Worm (Caenorhabditis elegans) whole organism, L3 larva: ENCODE measurements around the gene C07A12.2.

Experiments used
- R02D3.7 ChIP-seq: fragments of 150-350 bp; optimal IDR thresholded peaks from 2 replicates; lab custom pipeline; 2014; ENCODE audit warnings: missing biosample characterization, missing genetic modification characterization
- ZK546.5 ChIP-seq: sonication (generic microtip); optimal IDR thresholded peaks from 2 replicates; lab custom pipeline; 2017; ENCODE audit warnings: missing biosample characterization, missing genetic modification characterization
- aly-2 ChIP-seq: fragments of 150-350 bp; optimal IDR thresholded peaks from 2 replicates; lab custom pipeline; 2014; ENCODE audit warnings: missing biosample characterization, missing genetic modification characterization
- ama-1 ChIP-seq: fragments of 150-350 bp; optimal IDR thresholded peaks from 2 replicates; lab custom pipeline; 2018
- ceh-16 ChIP-seq: sonication (generic microtip); optimal IDR thresholded peaks from 2 replicates; lab custom pipeline; 2017; ENCODE audit warnings: missing biosample characterization, missing genetic modification characterization
- ceh-28 ChIP-seq: fragments of 150-350 bp; optimal IDR thresholded peaks from 2 replicates; lab custom pipeline; 2014; ENCODE audit warnings: missing biosample characterization, missing genetic modification reagents, missing genetic modification characterization
- ceh-82 ChIP-seq: fragments of 150-350 bp; optimal IDR thresholded peaks from 2 replicates; lab custom pipeline; 2014; ENCODE audit warnings: missing biosample characterization, missing genetic modification characterization
- ceh-9 ChIP-seq: sonication (generic microtip); optimal IDR thresholded peaks from 2 replicates; lab custom pipeline; 2018; ENCODE audit warnings: missing biosample characterization, missing genetic modification characterization
- daf-12 ChIP-seq: fragments of 150-350 bp; optimal IDR thresholded peaks from 2 replicates; lab custom pipeline; 2014; ENCODE audit warnings: missing biosample characterization, missing genetic modification reagents, missing genetic modification characterization
- egl-27 ChIP-seq: sonication (generic microtip); optimal IDR thresholded peaks from 4 replicates; lab custom pipeline; 2017; ENCODE audit warnings: missing biosample characterization, missing genetic modification reagents, missing genetic modification characterization
- egl-5 ChIP-seq: fragments of 150-350 bp; optimal IDR thresholded peaks from 2 replicates; lab custom pipeline; 2017; ENCODE audit warnings: missing biosample characterization, missing genetic modification reagents, missing genetic modification characterization, inconsistent platforms
- elt-1 ChIP-seq: fragments of 150-350 bp; optimal IDR thresholded peaks from 2 replicates; lab custom pipeline; 2014; ENCODE audit warnings: missing biosample characterization, missing genetic modification characterization
- elt-2 ChIP-seq: sonication (generic microtip); optimal IDR thresholded peaks from 2 replicates; lab custom pipeline; 2016; ENCODE audit warnings: missing genetic modification reagents, mild to moderate bottlenecking, missing genetic modification characterization, missing compliant biosample characterization
- elt-3 ChIP-seq, 3 experiments: fragments of 150-350 bp in 1 of 3; sonication (generic microtip) in 2 of 3; optimal IDR thresholded peaks; 2 replicates in 2 of 3; 4 replicates in 1 of 3; lab custom pipeline; 2014 to 2017; ENCODE audit warnings: missing biosample characterization in 3 of 3, missing genetic modification characterization in 3 of 3
- eor-1 ChIP-seq, 2 experiments: fragments of 150-350 bp; optimal IDR thresholded peaks; 2 replicates each; lab custom pipeline; 2014 to 2018; ENCODE audit warnings: missing biosample characterization in 2 of 2, missing genetic modification characterization in 2 of 2
- fkh-10 ChIP-seq: sonication (generic microtip); optimal IDR thresholded peaks from 2 replicates; lab custom pipeline; 2017; ENCODE audit warnings: missing biosample characterization, missing genetic modification reagents, missing genetic modification characterization
- fkh-2 ChIP-seq: fragments of 150-350 bp; optimal IDR thresholded peaks from 2 replicates; lab custom pipeline; 2014; ENCODE audit warnings: missing biosample characterization, missing genetic modification reagents, missing genetic modification characterization
- fos-1 ChIP-seq: fragments of 150-350 bp; optimal IDR thresholded peaks from 2 replicates; lab custom pipeline; 2014; ENCODE audit warnings: missing biosample characterization, missing genetic modification characterization
- hmg-11 ChIP-seq: sonication (generic microtip); optimal IDR thresholded peaks from 2 replicates; lab custom pipeline; 2016; ENCODE audit warnings: missing genetic modification characterization, missing compliant biosample characterization
- jun-1 ChIP-seq: fragments of 150-350 bp; optimal IDR thresholded peaks from 2 replicates; lab custom pipeline; 2014; ENCODE audit warnings: missing biosample characterization, missing genetic modification reagents, missing genetic modification characterization
- lin-15B ChIP-seq: fragments of 150-350 bp; optimal IDR thresholded peaks from 2 replicates; lab custom pipeline; 2014; ENCODE audit warnings: missing biosample characterization, missing genetic modification characterization
- lin-39 ChIP-seq: fragments of 150-350 bp; optimal IDR thresholded peaks from 2 replicates; lab custom pipeline; 2018; ENCODE audit warnings: missing biosample characterization, missing genetic modification reagents, missing genetic modification characterization
- lsy-12 ChIP-seq: sonication (generic microtip); optimal IDR thresholded peaks from 2 replicates; lab custom pipeline; 2016; ENCODE audit warnings: mild to moderate bottlenecking, missing genetic modification characterization, missing compliant biosample characterization
- mdl-1 ChIP-seq: fragments of 150-350 bp; optimal IDR thresholded peaks from 2 replicates; lab custom pipeline; 2014; ENCODE audit warnings: missing biosample characterization, missing genetic modification characterization
- mml-1 ChIP-seq: fragments of 150-350 bp; sonication (generic microtip); optimal IDR thresholded peaks from 3 replicates; lab custom pipeline; 2014; ENCODE audit warnings: missing biosample characterization, missing genetic modification characterization
- nfya-1 ChIP-seq: sonication (generic microtip); optimal IDR thresholded peaks from 2 replicates; lab custom pipeline; 2017; ENCODE audit warnings: missing genetic modification characterization, mild to moderate bottlenecking, missing compliant biosample characterization, antibody characterized with exemption, moderate library complexity; ENCODE audit not compliant: insufficient read depth
- nhr-11 ChIP-seq: fragments of 150-350 bp; optimal IDR thresholded peaks from 2 replicates; lab custom pipeline; 2014; ENCODE audit warnings: missing biosample characterization, missing genetic modification characterization
- nhr-12 ChIP-seq: fragments of 150-350 bp; optimal IDR thresholded peaks from 2 replicates; lab custom pipeline; 2014; ENCODE audit warnings: missing biosample characterization, missing genetic modification characterization
- nhr-23 ChIP-seq: fragments of 150-350 bp; optimal IDR thresholded peaks from 2 replicates; lab custom pipeline; 2014; ENCODE audit warnings: missing biosample characterization, missing genetic modification reagents, missing genetic modification characterization
- nhr-237 ChIP-seq: fragments of 150-350 bp; optimal IDR thresholded peaks from 2 replicates; lab custom pipeline; 2014; ENCODE audit warnings: missing biosample characterization, missing genetic modification characterization
- nhr-25 ChIP-seq: sonication (generic microtip); optimal IDR thresholded peaks from 2 replicates; lab custom pipeline; 2017; ENCODE audit warnings: missing biosample characterization, missing genetic modification characterization
- nhr-28 ChIP-seq: fragments of 150-350 bp; optimal IDR thresholded peaks from 2 replicates; lab custom pipeline; 2014; ENCODE audit warnings: missing biosample characterization, missing genetic modification characterization
- nhr-43 ChIP-seq: sonication (generic microtip); optimal IDR thresholded peaks from 2 replicates; lab custom pipeline; 2016; ENCODE audit warnings: mild to moderate bottlenecking, missing genetic modification characterization, missing compliant biosample characterization; ENCODE audit not compliant: poor library complexity, severe bottlenecking
- nhr-67 ChIP-seq: fragments of 150-350 bp; optimal IDR thresholded peaks from 2 replicates; lab custom pipeline; 2014; ENCODE audit warnings: missing biosample characterization, missing genetic modification characterization
- nhr-76 ChIP-seq: fragments of 150-350 bp; sonication (generic microtip); optimal IDR thresholded peaks from 5 replicates; lab custom pipeline; 2014; ENCODE audit warnings: missing biosample characterization, missing genetic modification characterization
- nhr-77 ChIP-seq: fragments of 150-350 bp; optimal IDR thresholded peaks from 2 replicates; lab custom pipeline; 2014; ENCODE audit warnings: missing biosample characterization, missing genetic modification characterization
- pha-4 ChIP-seq: fragments of 150-350 bp; optimal IDR thresholded peaks from 2 replicates; lab custom pipeline; 2014; ENCODE audit warnings: missing biosample characterization, missing genetic modification reagents, missing genetic modification characterization
- pqm-1 ChIP-seq: fragments of 150-350 bp; optimal IDR thresholded peaks from 2 replicates; lab custom pipeline; 2017; ENCODE audit warnings: missing biosample characterization, missing genetic modification characterization, inconsistent platforms
- sea-2 ChIP-seq: fragments of 150-350 bp; sonication (generic microtip); optimal IDR thresholded peaks from 4 replicates; lab custom pipeline; 2014; ENCODE audit warnings: missing biosample characterization, missing genetic modification reagents, missing genetic modification characterization
- skn-1 ChIP-seq: fragments of 150-350 bp; optimal IDR thresholded peaks from 2 replicates; lab custom pipeline; 2014; ENCODE audit warnings: missing biosample characterization, missing genetic modification characterization
- snpc-4 ChIP-seq: fragments of 150-350 bp; optimal IDR thresholded peaks from 2 replicates; lab custom pipeline; 2014; ENCODE audit warnings: missing biosample characterization, missing genetic modification characterization
- tbx-2 ChIP-seq: sonication (generic microtip); optimal IDR thresholded peaks from 2 replicates; lab custom pipeline; 2016; ENCODE audit warnings: mild to moderate bottlenecking, missing genetic modification characterization, missing compliant biosample characterization
- unc-39 ChIP-seq: sonication (generic microtip); optimal IDR thresholded peaks from 4 replicates; lab custom pipeline; 2017; ENCODE audit warnings: missing biosample characterization, missing genetic modification characterization
- unc-62 ChIP-seq: fragments of 150-350 bp; sonication (generic microtip); optimal IDR thresholded peaks from 4 replicates; lab custom pipeline; 2014; ENCODE audit warnings: missing biosample characterization, missing genetic modification reagents, missing genetic modification characterization
- zag-1 ChIP-seq: fragments of 150-350 bp; optimal IDR thresholded peaks from 2 replicates; lab custom pipeline; 2014; ENCODE audit warnings: missing biosample characterization, missing genetic modification characterization
- ztf-11 ChIP-seq: fragments of 150-350 bp; optimal IDR thresholded peaks from 2 replicates; lab custom pipeline; 2014; ENCODE audit warnings: missing biosample characterization, missing genetic modification characterization
- ztf-4 ChIP-seq: fragments of 150-350 bp; optimal IDR thresholded peaks from 2 replicates; lab custom pipeline; 2014; ENCODE audit warnings: missing biosample characterization, missing genetic modification characterization

Gene C07A12.2

ce11 chrX:4530426-4531044 lies 14.1 kb upstream of the C07A12.2 start:
- TF ChIP-seq lin-39 (tag; lab: Kevin White, UChicago) (no peak), jun-1 (peak; percentile 37), ceh-9 (tag; lab: Kevin White, UChicago) (no peak), nhr-237 (tag; lab: Kevin White, UChicago) (no peak), nhr-43 (tag; lab: Kevin White, UChicago) (no peak), pha-4 (tag; lab: Kevin White, UChicago) (peak; percentile 5), nhr-12 (tag; lab: Kevin White, UChicago) (no peak), elt-2 (tag; lab: Kevin White, UChicago) (peak; percentile 80), pqm-1 (tag; lab: Kevin White, UChicago) (peak; percentile 36), snpc-4 (tag; lab: Kevin White, UChicago) (no peak), fkh-10 (no peak), fkh-2 (tag; lab: Kevin White, UChicago) (no peak), ama-1 (lab: Kevin White, UChicago) (no peak), elt-1 (tag; lab: Kevin White, UChicago) (peak; percentile 54), mml-1 (tag; lab: Kevin White, UChicago) (peak; percentile 95), sea-2 (GFP tag; lab: Kevin White, UChicago) (no peak), unc-62 (GFP tag; lab: Kevin White, UChicago) (no peak), fos-1 (tag; lab: Kevin White, UChicago) (no peak), ztf-4 (tag; lab: Kevin White, UChicago) (no peak)
- TF ChIP-seq, all 47 proteins: peak for 6

- TF ChIP-seq egl-5 (tag; lab: Kevin White, UChicago), result peak; percentile 41
- no peak for TF ChIP-seq aly-2 (tag; lab: Kevin White, UChicago)
- no peak for TF ChIP-seq nhr-11 (tag; lab: Kevin White, UChicago)
- no peak for TF ChIP-seq elt-3 (tag; optimal IDR thresholded peaks at IDR 0.05; lab: Kevin White, UChicago)
- no peak for TF ChIP-seq nhr-76 (tag; lab: Kevin White, UChicago)
- TF ChIP-seq elt-2 (tag; lab: Kevin White, UChicago), result peak; percentile 97
- TF ChIP-seq nhr-43 (tag; lab: Kevin White, UChicago), result peak; percentile 93
- no peak for TF ChIP-seq ztf-11
- no peak for TF ChIP-seq nhr-237 (tag; lab: Kevin White, UChicago)
- no peak for TF ChIP-seq hmg-11 (tag; lab: Kevin White, UChicago)
- TF ChIP-seq ceh-28, result peak; percentile 23
- TF ChIP-seq pqm-1 (tag; lab: Kevin White, UChicago), result peak; percentile 97
- TF ChIP-seq unc-39, result no peak
- peak; percentile 39 for TF ChIP-seq nfya-1 (tag; lab: Kevin White, UChicago)
- TF ChIP-seq elt-1 (tag; lab: Kevin White, UChicago), result no peak
- TF ChIP-seq egl-27 (tag; lab: Kevin White, UChicago), result no peak
- TF ChIP-seq fos-1 (tag; lab: Kevin White, UChicago), result no peak
- TF ChIP-seq mml-1 (tag; lab: Kevin White, UChicago), result peak; percentile 62
- no peak for TF ChIP-seq nhr-12 (tag; lab: Kevin White, UChicago)
- no peak for TF ChIP-seq ceh-82
- TF ChIP-seq fkh-2 (tag; lab: Kevin White, UChicago), result no peak
- TF ChIP-seq ama-1 (lab: Kevin White, UChicago), result peak; percentile 26
- no peak for TF ChIP-seq lin-15B (tag; lab: Kevin White, UChicago)
- TF ChIP-seq nhr-28 (tag; lab: Kevin White, UChicago), result no peak
- no peak for TF ChIP-seq eor-1 (tag; optimal IDR thresholded peaks at IDR 0.05; lab: Kevin White, UChicago)
- TF ChIP-seq ceh-9 (tag; lab: Kevin White, UChicago), result no peak
- no peak for TF ChIP-seq nhr-67
- no peak for TF ChIP-seq R02D3.7
- peak; percentile 29 for TF ChIP-seq tbx-2 (tag; lab: Kevin White, UChicago)
- TF ChIP-seq ceh-16 (tag; lab: Kevin White, UChicago), result no peak
- TF ChIP-seq skn-1 (tag; lab: Kevin White, UChicago), result peak; percentile 52
- no peak for TF ChIP-seq sea-2 (GFP tag; lab: Kevin White, UChicago)
- TF ChIP-seq mdl-1 (tag; lab: Kevin White, UChicago), result peak; percentile 55
- no peak for TF ChIP-seq fkh-10
- TF ChIP-seq nhr-77 (tag; lab: Kevin White, UChicago), result no peak
- TF ChIP-seq daf-12 (tag; lab: Kevin White, UChicago), result no peak
- peak; percentile 72 for TF ChIP-seq jun-1
- TF ChIP-seq snpc-4 (tag; lab: Kevin White, UChicago), result no peak
- TF ChIP-seq lin-39 (tag; lab: Kevin White, UChicago), result peak; percentile 11
- peak; percentile 77 for TF ChIP-seq unc-62 (GFP tag; lab: Kevin White, UChicago)
- no peak for TF ChIP-seq ZK546.5 (tag; lab: Kevin White, UChicago)
- TF ChIP-seq zag-1 (tag; lab: Kevin White, UChicago), result no peak
- peak; percentile 48 for TF ChIP-seq nhr-23
- no peak for TF ChIP-seq ztf-4 (tag; lab: Kevin White, UChicago)
- TF ChIP-seq nhr-25, result peak; percentile 72
- peak; percentile 44 for TF ChIP-seq pha-4 (tag; lab: Kevin White, UChicago)
- peak; percentile 66 for TF ChIP-seq lsy-12 (tag; lab: Kevin White, UChicago)
These were observed 12.4 kb upstream of the C07A12.2 start, which contains the start of gene nhr-35 for ce11 chrX:4532160-4532741. Gene nhr-35 (plus strand): TSS chrX:4532691.
